Worm (Caenorhabditis elegans) whole organism, early embryonic: Measurements from ENCODE around the gene W07G1.7.

ENCODE experiments used
- ama-1 ChIP-seq: fragments of 150-350 bp; optimal IDR thresholded peaks from 2 replicates; lab custom pipeline; 2014
- ets-7 ChIP-seq: sonication (generic microtip); optimal IDR thresholded peaks from 2 replicates; lab custom pipeline; 2016; ENCODE audit warnings: missing genotype, missing genetic modification characterization, missing compliant biosample characterization
- hmbx-1 ChIP-seq: sonication (generic microtip); optimal IDR thresholded peaks from 2 replicates; lab custom pipeline; 2016; ENCODE audit warnings: mild to moderate bottlenecking, missing genetic modification characterization, missing compliant biosample characterization
- sea-1 ChIP-seq: fragments of 200-800 bp; sonication (Bioruptor generic); conservative IDR thresholded peaks from 2 replicates; pipeline ENCODE4 v1.3.6; 2022; ENCODE audit warnings: missing genetic modification characterization, missing compliant biosample characterization
- tbx-11 ChIP-seq: fragments of 200-800 bp; sonication (Bioruptor generic); IDR thresholded peaks from 2 replicates; pipeline ENCODE4 v1.3.6; 2022; ENCODE audit warnings: missing genetic modification characterization, missing compliant biosample characterization

ce11 chrII:13994934-13995333, 28.8 kb upstream of the W07G1.7 start, which contains the start of gene Y39G8B.7:
- TF ChIP-seq ets-7 (no peak), hmbx-1 (tag; lab: Kevin White, UChicago) (no peak), sea-1 (GFP tag; lab: Robert Waterston, UW) (no peak), ama-1 (lab: Kevin White, UChicago) (no peak), tbx-11 (GFP tag; lab: Robert Waterston, UW) (no peak)
